Worm (Caenorhabditis elegans): ENCODE measurements around the gene C17C3.1.

C17C3.1 gene

ce11 chrII:5554317-5554716 lies 16.1 kb upstream of the C17C3.1 start, which contains the start of gene ins-12:
ins-12 (plus strand) TSS chrII:5554617.
- no peak for TF ChIP-seq ces-1 (GFP tag; optimal IDR thresholded peaks at IDR 0.05)
- no peak for TF ChIP-seq snpc-4 (tag; optimal IDR thresholded peaks at IDR 0.05)
- no peak for TF ChIP-seq mep-1 (tag; optimal IDR thresholded peaks at IDR 0.05)
- TF ChIP-seq hlh-1 (tag; optimal IDR thresholded peaks at IDR 0.05) = no peak
- TF ChIP-seq bed-3 (GFP tag; optimal IDR thresholded peaks at IDR 0.05) = no peak
- TF ChIP-seq ceh-39 (tag; optimal IDR thresholded peaks at IDR 0.05) = no peak
- TF ChIP-seq sptf-1 (tag; optimal IDR thresholded peaks at IDR 0.05) = no peak
- no peak for TF ChIP-seq blmp-1 (tag; optimal IDR thresholded peaks at IDR 0.05)
- TF ChIP-seq unc-39 (tag; optimal IDR thresholded peaks at IDR 0.05) = no peak
- no peak for TF ChIP-seq lin-13 (tag; optimal IDR thresholded peaks at IDR 0.05)
- no peak for TF ChIP-seq ham-2 (GFP tag; optimal IDR thresholded peaks at IDR 0.05)
- TF ChIP-seq cnd-1 (tag; optimal IDR thresholded peaks at IDR 0.05) = no peak
- TF ChIP-seq elt-1 (tag; optimal IDR thresholded peaks at IDR 0.05; ENCODE audit: borderline replicate concordance, insufficient read depth) = no peak
- TF ChIP-seq ztf-11 (tag; optimal IDR thresholded peaks at IDR 0.05) = no peak
- no peak for TF ChIP-seq mab-5 (tag; optimal IDR thresholded peaks at IDR 0.05)
- TF ChIP-seq unc-120 (tag; optimal IDR thresholded peaks at IDR 0.05; ENCODE audit: poor library complexity, severe bottlenecking) = no peak
- TF ChIP-seq ceh-83 (GFP tag; optimal IDR thresholded peaks at IDR 0.05) = no peak
- no peak for TF ChIP-seq elt-3 (tag; optimal IDR thresholded peaks at IDR 0.05)
- no peak for TF ChIP-seq tbx-8 (GFP tag; optimal IDR thresholded peaks at IDR 0.05)

- TF ChIP-seq nhr-76 (tag; optimal IDR thresholded peaks at IDR 0.05) (no peak), sem-2 (GFP tag; optimal IDR thresholded peaks at IDR 0.05) (no peak), tbx-8 (GFP tag; optimal IDR thresholded peaks at IDR 0.05) (no peak)
Observed at ce11 chrII:5554788-5555187, 15.6 kb upstream of the C17C3.1 start.

DNA sequence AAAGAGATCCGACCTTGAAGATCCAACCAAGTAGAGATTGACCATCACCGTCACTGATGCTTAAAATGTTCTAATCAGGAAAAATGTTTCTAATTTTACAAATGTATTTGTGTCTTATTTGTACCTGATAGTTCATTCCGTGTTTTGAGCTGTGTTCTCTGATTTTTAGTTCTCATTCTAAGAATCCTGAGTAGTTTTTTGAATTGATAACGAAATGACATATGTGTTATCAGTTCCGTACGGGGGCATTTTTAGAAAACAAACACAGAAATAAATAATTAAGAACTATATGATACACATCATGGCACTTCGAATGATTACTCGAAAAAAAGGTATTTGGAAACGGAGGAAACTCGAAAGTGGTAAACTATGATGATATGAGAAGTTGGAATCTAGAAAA lies 14.8 kb upstream of the C17C3.1 start:
- TF ChIP-seq unc-120 (tag; optimal IDR thresholded peaks at IDR 0.05; ENCODE audit: poor library complexity, severe bottlenecking) (no peak), sptf-1 (tag; optimal IDR thresholded peaks at IDR 0.05) (no peak), mls-2 (tag; optimal IDR thresholded peaks at IDR 0.05) (no peak), ztf-11 (tag; optimal IDR thresholded peaks at IDR 0.05) (no peak), flh-1 (GFP tag; optimal IDR thresholded peaks at IDR 0.05) (no peak), nhr-28 (tag; optimal IDR thresholded peaks at IDR 0.05) (no peak), nhr-12 (tag; optimal IDR thresholded peaks at IDR 0.05) (no peak), lin-13 (tag; optimal IDR thresholded peaks at IDR 0.05) (no peak), M03D4.4 (tag; optimal IDR thresholded peaks at IDR 0.05) (no peak), nhr-237 (tag; optimal IDR thresholded peaks at IDR 0.05) (no peak), ham-2 (GFP tag; optimal IDR thresholded peaks at IDR 0.05) (no peak), lin-32 (GFP tag; optimal IDR thresholded peaks at IDR 0.05) (no peak), bed-3 (GFP tag; optimal IDR thresholded peaks at IDR 0.05) (no peak), cnd-1 (tag; optimal IDR thresholded peaks at IDR 0.05) (no peak)

ce11 chrII:5556431-5556830 lies 13.9 kb upstream of the C17C3.1 start, which contains the start of gene ins-11:
ins-11 (plus strand) TSS chrII:5556731.
- TF ChIP-seq mab-5 (tag; optimal IDR thresholded peaks at IDR 0.05) = no peak
- TF ChIP-seq unc-39 (tag; optimal IDR thresholded peaks at IDR 0.05) = no peak
- TF ChIP-seq ceh-39 (tag; optimal IDR thresholded peaks at IDR 0.05) = no peak

DNA sequence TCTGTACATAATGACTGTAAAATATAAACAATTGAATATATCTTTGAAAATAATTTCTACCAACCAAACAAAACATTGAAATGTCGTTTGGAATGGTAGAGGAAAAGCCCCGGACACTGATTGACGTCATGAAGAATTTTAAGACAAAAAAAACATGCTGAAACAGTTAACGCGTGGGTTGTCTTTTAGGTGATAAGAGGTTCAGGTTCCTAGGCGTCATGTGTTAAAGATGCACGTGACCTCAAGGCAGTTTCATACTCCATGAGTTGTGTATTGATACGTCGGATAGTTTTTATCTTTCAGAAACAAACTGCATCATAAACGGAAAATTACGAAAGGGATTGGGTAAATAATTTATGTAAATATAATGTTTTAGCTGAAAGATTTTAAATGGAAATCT lies 13.2 kb upstream of the C17C3.1 start:
- TF ChIP-seq flh-1 (GFP tag; optimal IDR thresholded peaks at IDR 0.05) (no peak), blmp-1 (tag; optimal IDR thresholded peaks at IDR 0.05) (no peak), unc-62 (GFP tag; optimal IDR thresholded peaks at IDR 0.05) (no peak), mep-1 (tag; optimal IDR thresholded peaks at IDR 0.05) (no peak), nhr-76 (tag; optimal IDR thresholded peaks at IDR 0.05) (no peak), mls-2 (tag; optimal IDR thresholded peaks at IDR 0.05) (no peak), mab-5 (tag; optimal IDR thresholded peaks at IDR 0.05) (no peak), ceh-43 (GFP tag; optimal IDR thresholded peaks at IDR 0.05) (no peak), bed-3 (GFP tag; optimal IDR thresholded peaks at IDR 0.05) (no peak), lin-13 (tag; optimal IDR thresholded peaks at IDR 0.05) (no peak), snpc-4 (tag; optimal IDR thresholded peaks at IDR 0.05) (no peak), nhr-2 (tag; optimal IDR thresholded peaks at IDR 0.05) (no peak), nhr-237 (tag; optimal IDR thresholded peaks at IDR 0.05) (no peak), tbx-8 (GFP tag; optimal IDR thresholded peaks at IDR 0.05) (no peak), ham-2 (GFP tag; optimal IDR thresholded peaks at IDR 0.05) (no peak), sem-2 (GFP tag; optimal IDR thresholded peaks at IDR 0.05) (no peak), ztf-11 (tag; optimal IDR thresholded peaks at IDR 0.05) (no peak)

Measured in whole organism, mixed stage, embryonic.